Fruit fly (Drosophila melanogaster) S2 (cell line): ENCODE results near the gene CG7368.
"Not testable (repeated sequence)": the region's sequence is repeated elsewhere in the genome, so short reads cannot be mapped to it uniquely, and the experiment has no call there.

Experiments used
- CG8478 ChIP-seq: fragments of >200 bp; optimal IDR thresholded peaks from 2 replicates; lab custom pipeline; 2018
- CTCF ChIP-seq, 2 experiments: fragments of >200 bp; optimal IDR thresholded peaks; 2 replicates each; lab custom pipeline; 2018

CG7368 gene

DNA sequence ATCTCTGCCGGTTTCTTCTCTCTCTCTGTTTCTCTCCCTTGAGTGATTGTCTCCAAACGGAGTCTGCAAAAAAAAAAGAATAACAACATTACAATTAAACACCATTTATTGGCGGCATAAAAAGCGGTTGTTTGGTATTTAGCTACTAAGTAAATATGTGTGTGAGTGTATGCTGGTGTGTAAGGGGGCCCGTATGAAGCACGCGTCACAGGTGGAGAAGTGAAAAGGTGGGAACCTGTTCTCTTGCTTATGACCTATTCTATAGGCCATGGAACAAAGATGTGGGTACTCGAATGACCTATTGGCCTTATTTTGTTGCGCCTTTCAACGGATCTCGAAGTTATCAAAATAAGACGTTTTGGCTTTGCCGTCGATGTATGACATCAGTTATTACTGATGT lies 8.4 kb upstream of the CG7368 start:
- TF ChIP-seq CTCF (optimal IDR thresholded peaks at IDR 0.05; lab: Kevin White, UChicago) (no peak), CG8478 (lab: Kevin White, UChicago) (no peak)

DNA sequence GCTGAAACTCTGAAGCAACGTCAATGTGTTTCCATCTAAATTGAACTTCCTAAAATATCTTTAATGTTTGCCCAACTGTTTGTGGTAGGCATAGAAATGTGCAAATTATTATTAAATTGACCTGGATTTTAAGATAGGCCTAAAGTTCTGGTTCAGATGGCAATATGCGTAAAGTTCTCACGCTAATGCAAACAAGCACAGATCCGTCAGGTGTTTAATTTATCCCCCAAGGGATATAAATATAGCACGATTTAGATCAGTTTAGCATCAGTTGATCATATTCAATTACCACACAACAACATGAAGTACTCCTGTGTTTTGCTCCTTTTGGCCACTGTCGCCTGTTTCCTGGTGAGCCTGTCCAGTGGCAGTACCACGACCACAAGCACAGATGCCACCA lies 7.6 kb upstream of the CG7368 start, which contains the start of gene CG7377:
Gene CG7377, plus strand, starts transcription at position 301 of the 400 bp plus-strand sequence.
- TF ChIP-seq CTCF (optimal IDR thresholded peaks at IDR 0.05; lab: Kevin White, UChicago); CG8478 (lab: Kevin White, UChicago): not testable (repeated sequence)

DNA sequence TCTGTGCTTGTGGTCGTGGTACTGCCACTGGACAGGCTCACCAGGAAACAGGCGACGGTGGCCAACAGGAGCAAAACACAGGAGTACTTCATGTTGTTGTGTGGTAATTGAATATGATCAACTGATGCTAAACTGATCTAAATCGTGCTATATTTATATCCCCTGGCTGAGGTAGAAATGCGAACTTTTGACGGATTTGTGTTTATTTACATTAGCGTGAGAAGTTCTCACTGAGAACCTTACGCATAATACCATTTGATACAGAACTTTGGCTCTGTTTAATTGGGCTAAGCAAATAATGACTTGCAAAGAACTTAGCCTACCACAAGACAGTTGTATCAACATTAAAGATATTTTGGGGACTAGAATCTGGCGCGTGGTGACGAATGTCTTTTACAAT lies 5.9 kb upstream of the CG7368 start, which contains the start of gene CG33268:
Gene CG33268, minus strand, starts transcription at position 101 of the 400 bp plus-strand sequence.
- TF ChIP-seq CTCF (optimal IDR thresholded peaks at IDR 0.05; lab: Kevin White, UChicago) (no peak), CG8478 (lab: Kevin White, UChicago) (no peak)

DNA sequence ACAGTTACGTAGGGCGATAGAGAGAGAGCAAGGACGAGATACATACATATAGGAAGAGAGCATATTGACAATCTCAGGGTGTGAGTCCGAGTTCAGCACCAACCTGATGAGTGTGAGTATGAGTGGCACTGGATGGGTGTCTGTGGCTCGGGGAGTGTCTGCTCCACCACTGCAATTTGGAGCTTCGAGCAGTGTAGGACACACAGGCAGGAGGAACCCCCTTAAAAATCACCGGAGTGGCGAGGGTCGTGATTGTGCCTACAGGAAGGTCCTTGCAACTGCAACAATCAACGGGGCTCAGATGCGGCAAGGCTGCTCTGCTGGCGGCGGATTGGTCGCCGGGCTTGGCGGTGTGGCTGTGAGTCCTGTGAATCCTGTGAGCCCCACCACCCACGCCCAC lies 5.2 kb upstream of the CG7368 start:
- TF ChIP-seq CTCF (optimal IDR thresholded peaks at IDR 0.05; lab: Kevin White, UChicago) = no peak
- TF ChIP-seq CG8478 (lab: Kevin White, UChicago) = no peak

DNA sequence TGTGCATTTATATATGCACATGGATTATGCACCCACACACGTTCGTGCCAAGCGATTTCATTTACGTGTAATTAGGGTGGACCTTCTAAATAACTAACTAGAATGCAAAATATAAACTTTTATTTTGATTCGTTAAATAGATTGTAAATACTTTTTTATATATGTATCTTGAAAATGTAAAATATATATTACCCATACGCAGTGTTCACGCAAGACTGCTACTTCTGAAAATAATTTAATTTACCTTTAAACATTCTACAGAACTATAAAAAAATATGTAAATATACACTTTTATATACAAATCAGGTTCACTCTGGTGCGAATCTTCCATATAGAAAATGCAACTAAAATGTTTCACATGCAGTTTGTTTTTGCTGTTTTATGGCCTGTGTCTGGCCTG lies 3.2 kb upstream of the CG7368 start:
- TF ChIP-seq CTCF (optimal IDR thresholded peaks at IDR 0.05; lab: Kevin White, UChicago) (no peak), CG8478 (lab: Kevin White, UChicago) (no peak)

DNA sequence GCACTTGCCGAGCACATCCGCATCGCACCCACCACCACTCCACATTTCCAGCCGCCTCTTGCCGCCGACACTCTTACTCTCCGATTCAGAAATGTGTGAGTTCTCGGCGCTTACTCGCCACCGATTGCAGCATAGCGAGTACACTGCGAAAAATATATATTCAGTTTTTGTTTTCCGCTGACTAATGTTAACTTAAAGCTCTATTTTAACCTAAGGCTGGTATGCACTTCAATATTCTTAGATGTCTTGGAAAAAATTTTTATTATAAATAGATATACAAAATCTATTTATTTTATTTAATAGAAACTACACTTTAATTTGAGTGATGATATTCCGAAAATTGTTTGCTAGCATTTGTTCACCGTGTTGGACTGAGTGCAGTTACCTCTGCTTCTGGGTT lies 2.3 kb downstream of the CG7368 start:
- TF ChIP-seq CTCF (optimal IDR thresholded peaks at IDR 0.05; lab: Kevin White, UChicago) (no peak), CG8478 (lab: Kevin White, UChicago) (no peak)

DNA sequence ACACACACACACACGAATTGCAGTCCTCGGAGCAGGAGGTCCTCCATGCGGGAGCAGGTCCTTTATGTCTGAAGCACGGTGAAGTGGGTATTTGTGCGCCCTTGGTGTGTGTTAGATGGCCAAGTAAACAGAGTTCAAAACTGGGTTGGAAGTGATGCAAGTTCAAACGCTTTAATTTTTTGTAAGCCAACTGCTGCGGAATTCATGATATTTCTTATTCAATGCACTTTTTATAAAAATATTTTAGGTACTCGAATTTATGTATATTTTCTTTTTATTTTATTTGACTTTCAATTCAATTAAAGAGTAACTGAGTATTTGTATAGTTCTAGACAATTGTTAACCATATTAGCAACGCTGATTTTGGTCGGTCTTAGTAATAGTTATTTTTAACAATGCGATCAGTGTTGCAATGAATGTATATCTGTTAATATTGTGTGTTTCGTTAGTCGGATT lies 3.0 kb downstream of the CG7368 start, which contains the start of the genes CG14137 and CG46394:
Gene CG14137, minus strand, starts transcription at position 101 of the 456 bp plus-strand sequence.
Gene CG46394, plus strand, starts transcription at position 406 of the 456 bp plus-strand sequence.
- TF ChIP-seq CG8478 (lab: Kevin White, UChicago) (no peak), CTCF (optimal IDR thresholded peaks at IDR 0.05; lab: Kevin White, UChicago) (no peak)

DNA sequence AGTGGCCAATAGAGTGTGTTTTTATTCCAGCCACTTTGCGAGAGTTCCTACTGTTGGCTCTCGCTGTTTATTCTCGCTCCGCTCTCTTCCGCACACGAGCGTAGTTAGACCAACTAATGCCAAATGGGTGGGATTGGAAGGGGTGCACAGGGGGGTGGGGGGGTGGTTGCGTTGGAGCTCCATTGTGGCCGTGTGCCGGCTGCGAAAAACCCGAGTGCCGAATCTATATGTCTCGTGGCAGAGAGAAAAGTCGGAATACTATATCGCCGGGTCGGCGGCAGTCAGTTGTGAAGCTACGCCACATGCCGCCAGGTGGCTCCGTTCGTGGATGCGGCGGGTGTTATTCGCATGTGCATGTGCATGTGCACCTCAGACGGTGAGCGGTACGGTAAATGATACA lies 4.1 kb downstream of the CG7368 start:
- TF ChIP-seq CG8478 (lab: Kevin White, UChicago) (no peak), CTCF (optimal IDR thresholded peaks at IDR 0.05; lab: Kevin White, UChicago) (no peak)

DNA sequence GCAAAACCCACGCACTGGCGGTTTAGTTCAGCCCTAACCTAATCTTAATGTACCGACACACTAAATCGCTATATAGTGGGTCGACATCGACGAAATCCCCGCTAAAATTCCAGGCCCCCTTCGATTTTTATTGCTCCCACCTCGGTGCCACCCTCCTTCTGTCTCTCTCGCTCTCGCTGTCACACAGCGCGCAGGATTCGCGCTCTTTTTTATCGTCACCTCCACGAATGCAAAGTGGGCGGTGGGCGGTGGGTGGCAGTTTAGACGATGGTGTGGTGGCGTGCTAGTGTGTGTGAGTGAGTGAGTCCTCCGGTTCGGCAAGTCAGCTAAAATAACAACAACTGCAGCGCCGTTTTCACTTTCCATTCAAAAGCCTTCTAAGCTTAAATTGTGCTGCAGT lies 5.0 kb downstream of the CG7368 start:
- TF ChIP-seq CTCF (optimal IDR thresholded peaks at IDR 0.05; lab: Kevin White, UChicago) = no peak
- no peak for TF ChIP-seq CG8478 (lab: Kevin White, UChicago)

DNA sequence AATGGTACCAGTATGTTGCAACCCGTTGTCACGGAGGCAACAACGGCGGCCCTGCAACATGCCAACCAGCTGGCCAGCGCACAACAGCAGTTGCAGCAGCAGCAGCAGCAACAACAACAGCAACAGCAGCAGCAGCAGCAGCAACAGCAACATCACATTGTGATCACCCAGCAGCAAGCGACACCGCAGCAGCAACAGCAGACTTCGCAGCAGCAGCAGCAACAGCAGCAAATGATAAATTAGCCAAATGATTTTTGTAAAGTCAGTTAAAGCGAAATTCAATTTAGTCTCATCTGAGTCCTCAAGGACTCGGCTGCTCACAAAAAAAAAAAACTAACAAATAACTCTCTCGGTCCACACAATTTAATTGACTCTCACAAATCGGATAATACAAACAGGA lies 7.2 kb downstream of the CG7368 start:
- TF ChIP-seq CG8478 (lab: Kevin White, UChicago) = no peak
- no peak for TF ChIP-seq CTCF (optimal IDR thresholded peaks at IDR 0.05; lab: Kevin White, UChicago)

DNA sequence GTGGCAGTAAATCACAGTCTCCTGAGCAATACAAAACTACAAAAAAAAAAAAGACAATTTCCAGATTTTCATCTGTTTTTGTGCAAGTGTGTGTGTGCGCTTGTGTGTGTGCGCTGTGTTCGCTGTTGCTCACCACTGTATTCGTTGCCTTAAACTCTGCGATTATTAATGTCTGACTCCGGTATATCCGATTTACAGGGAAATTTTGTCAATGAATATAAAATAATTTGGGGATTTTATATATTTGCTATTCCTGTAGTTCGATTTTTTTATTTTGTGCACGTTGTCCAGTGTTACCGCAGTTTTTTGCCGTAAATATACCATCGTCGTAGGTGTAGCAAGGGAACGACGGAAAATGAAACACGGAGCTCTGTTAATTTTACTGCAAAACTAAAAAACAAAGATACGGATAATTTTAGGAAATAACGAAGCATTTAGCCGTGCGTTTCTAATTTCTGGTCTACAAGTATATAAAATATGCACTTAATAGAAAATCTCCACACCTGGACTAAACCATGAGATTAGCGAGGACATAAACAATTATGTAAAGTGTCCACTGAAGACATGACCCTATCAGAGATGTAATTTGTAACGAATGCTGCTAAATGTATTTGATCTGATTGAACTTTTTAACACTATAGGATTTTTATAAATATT lies 12.3 kb downstream of the CG7368 start, which contains the start of gene Duba:
Gene Duba, minus strand, starts transcription at position 313 of the 657 bp plus-strand sequence.
- no peak for TF ChIP-seq CG8478 (lab: Kevin White, UChicago)

DNA sequence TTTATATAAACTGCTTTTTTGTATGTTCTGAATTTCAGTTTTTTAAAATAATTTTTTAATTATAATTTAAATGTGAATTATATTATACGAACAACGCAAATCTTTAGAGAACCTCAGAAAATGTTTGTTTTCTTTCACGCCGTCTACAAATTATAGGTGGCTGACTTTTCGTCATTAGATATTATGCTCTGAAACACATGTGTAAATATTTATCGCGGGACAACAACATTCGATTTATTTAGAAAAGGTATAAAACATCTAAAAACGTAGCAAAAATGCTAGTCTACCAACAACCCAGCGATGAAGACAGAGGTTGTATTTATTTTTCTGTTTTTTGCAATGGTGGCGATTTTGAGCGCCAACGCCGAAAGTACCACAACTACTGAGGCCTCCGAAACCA lies 12.8 kb downstream of the CG7368 start, which contains the start of gene CG42832:
Gene CG42832, plus strand, starts transcription at position 301 of the 400 bp plus-strand sequence.
- TF ChIP-seq CTCF (optimal IDR thresholded peaks at IDR 0.05; lab: Kevin White, UChicago) = no peak
- no peak for TF ChIP-seq CG8478 (lab: Kevin White, UChicago)

DNA sequence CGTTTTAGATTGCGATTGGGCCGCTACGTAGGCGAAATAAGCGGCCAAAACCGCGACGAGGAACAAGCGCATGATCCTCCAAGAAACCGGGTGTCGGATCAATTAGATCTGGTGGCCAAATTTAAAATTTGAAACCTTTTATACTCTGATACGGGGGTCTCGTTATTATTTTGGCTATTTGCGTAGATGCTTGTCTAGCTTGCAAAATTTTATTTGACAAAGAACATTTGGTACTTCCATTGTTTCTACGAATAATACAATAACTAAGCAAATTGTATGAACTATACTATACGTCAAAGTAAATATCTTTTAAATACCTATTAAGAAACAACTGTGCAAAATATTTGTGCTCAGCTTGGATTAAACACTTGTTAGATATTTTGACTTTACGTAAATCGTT lies 23.0 kb downstream of the CG7368 start, which contains the start of gene Muc68Ca:
Gene Muc68Ca, minus strand, starts transcription at position 101 of the 400 bp plus-strand sequence.
- TF ChIP-seq CTCF (optimal IDR thresholded peaks at IDR 0.05; lab: Kevin White, UChicago) = no peak
- no peak for TF ChIP-seq CG8478 (lab: Kevin White, UChicago)

DNA sequence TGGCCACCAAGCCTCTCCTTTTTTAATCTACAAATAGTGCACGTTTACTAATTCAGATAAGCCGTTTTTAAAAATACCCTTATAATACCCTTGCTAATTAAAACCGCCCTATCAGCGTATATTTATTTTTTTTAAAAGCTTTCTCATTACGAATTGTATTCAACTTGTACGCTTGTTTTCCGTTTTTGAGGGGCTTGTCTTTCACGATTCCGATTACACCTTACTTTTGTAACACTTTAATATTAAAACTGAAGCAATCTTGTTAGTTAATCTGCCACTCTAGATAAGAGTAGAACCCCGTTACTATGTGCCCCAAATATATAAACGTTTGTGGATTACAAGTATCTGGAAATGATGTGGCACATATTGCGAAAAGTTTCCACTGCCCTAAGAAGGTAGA lies 25.7 kb downstream of the CG7368 start:
- TF ChIP-seq CTCF (optimal IDR thresholded peaks at IDR 0.05; lab: Kevin White, UChicago) (no peak), CG8478 (lab: Kevin White, UChicago) (no peak)

DNA sequence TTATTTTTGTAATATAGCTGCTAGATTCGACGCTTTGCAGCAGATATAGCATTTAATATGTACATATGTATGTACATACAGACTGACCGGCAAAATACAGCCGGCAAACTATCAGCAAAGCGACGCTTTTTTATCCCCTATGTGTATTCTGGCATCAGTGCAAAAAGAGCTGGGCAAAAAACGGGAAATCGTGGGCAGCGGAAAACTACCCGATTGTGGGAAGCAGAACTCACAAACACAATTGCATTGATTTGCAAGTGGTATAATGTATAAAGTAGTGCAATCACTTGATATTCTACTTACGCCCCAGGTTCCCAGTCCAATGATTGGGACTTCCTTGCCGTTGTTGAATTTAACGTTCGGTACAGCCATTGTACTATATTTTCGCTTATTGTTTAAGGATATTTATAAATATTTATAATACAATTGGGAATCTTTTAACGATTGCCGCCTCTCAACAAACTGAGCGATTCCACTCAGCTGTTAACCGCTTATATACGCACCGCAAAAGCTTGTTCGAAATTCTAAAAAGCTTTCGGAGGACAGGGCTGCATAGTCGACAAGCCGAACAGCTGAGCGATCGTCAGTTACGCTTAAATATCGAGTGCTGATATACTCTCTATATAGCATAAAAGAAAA lies 26.4 kb downstream of the CG7368 start:
- TF ChIP-seq CG8478 (lab: Kevin White, UChicago) (no peak), CTCF (optimal IDR thresholded peaks at IDR 0.05; lab: Kevin White, UChicago) (no peak)
